Worm (Caenorhabditis elegans): ENCODE results near the gene srh-149.

DNA sequence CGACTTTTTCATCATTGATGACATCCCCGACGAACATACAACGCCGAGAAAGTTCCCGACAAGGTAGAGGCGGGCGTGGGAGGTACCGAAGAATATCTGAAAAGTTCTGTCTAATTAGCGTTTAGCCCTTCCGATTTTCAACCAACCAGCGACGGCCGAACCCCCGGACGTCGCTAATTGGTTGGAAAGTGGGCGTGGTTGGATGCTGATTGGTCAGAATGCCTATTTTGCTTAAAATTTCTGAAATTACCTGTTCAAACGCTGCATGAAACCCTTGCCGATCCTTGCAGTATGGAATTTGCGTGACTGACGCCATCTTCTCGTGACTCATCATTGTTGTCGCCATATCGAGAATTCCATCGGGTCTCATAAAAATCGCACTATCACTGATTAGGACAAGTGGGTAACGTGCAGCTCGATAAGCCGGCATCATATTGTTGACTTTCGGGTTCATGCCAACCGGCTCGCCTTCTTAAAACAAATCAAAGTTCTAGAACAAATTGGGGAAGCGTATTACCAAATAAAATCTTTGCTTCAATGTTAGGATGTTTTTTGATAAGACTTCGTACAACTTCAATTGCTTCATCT lies 46.8 kb upstream of the srh-149 start:
- TF ChIP-seq elt-3 (tag; optimal IDR thresholded peaks at IDR 0.05), result no peak
- TF ChIP-seq lin-13 (GFP tag; optimal IDR thresholded peaks at IDR 0.05), result no peak
- TF ChIP-seq unc-39 (tag; optimal IDR thresholded peaks at IDR 0.05), result no peak
- no peak for TF ChIP-seq blmp-1 (tag; optimal IDR thresholded peaks at IDR 0.05; ENCODE audit: insufficient read depth)
- TF ChIP-seq aly-2 (tag; optimal IDR thresholded peaks at IDR 0.05), result no peak
- TF ChIP-seq lsy-2 (tag; optimal IDR thresholded peaks at IDR 0.05), result no peak
- no peak for TF ChIP-seq nhr-23 (tag; optimal IDR thresholded peaks at IDR 0.05)
- no peak for TF ChIP-seq mbf-1 (tag; optimal IDR thresholded peaks at IDR 0.05)
- TF ChIP-seq unc-55 (GFP tag; optimal IDR thresholded peaks at IDR 0.05), result no peak
- peak; percentile 93 for TF ChIP-seq fos-1 (tag; optimal IDR thresholded peaks at IDR 0.05)
- no peak for TF ChIP-seq unc-62 (GFP tag; optimal IDR thresholded peaks at IDR 0.05)

Measured in whole organism, L2 larva.